Worm (Caenorhabditis elegans) whole organism, L4 larva: ENCODE measurements around the gene flp-3.
"Not testable (repeated sequence)": the region's sequence is repeated elsewhere in the genome, so short reads cannot be mapped to it uniquely, and the experiment has no call there.

Source experiments
- F37D6.2 ChIP-seq: sonication (generic microtip); optimal IDR thresholded peaks from 2 replicates; lab custom pipeline; 2016; ENCODE audit warnings: mild to moderate bottlenecking, missing genetic modification characterization, missing compliant biosample characterization
- F44E2.7 ChIP-seq: fragments of 200-800 bp; sonication (Bioruptor generic); IDR thresholded peaks from 2 replicates; pipeline ENCODE4 v2.1.2; 2022; ENCODE audit warnings: missing genetic modification characterization, missing compliant biosample characterization
- T20F7.1 ChIP-seq: fragments of 200-800 bp; sonication (Bioruptor generic); optimal IDR thresholded peaks from 2 replicates; lab custom pipeline; 2018; ENCODE audit warnings: mild to moderate bottlenecking, missing genetic modification characterization, missing compliant biosample characterization
- Y48G9A.11 ChIP-seq: fragments of 200-800 bp; sonication (Bioruptor generic); IDR thresholded peaks from 2 replicates; pipeline ENCODE4 v1.3.6; 2022; ENCODE audit warnings: missing genetic modification reagents, missing genetic modification characterization, missing compliant biosample characterization
- Y5F2A.4 ChIP-seq: fragments of 200-800 bp; sonication (Bioruptor generic); optimal IDR thresholded peaks from 2 replicates; lab custom pipeline; 2018; ENCODE audit warnings: mild to moderate bottlenecking, missing genetic modification characterization, missing compliant biosample characterization
- ZK337.2 ChIP-seq: fragments of 200-800 bp; sonication (Bioruptor generic); IDR thresholded peaks from 2 replicates; pipeline ENCODE4 v1.3.6; 2022; ENCODE audit warnings: missing genetic modification reagents, missing genetic modification characterization, missing compliant biosample characterization
- aha-1 ChIP-seq: fragments of 150-350 bp; peaks from one replicate; lab custom pipeline; 2014; ENCODE audit warnings: missing biosample characterization, missing genetic modification characterization
- arid-1 ChIP-seq: fragments of 200-800 bp; sonication (Bioruptor generic); conservative IDR thresholded peaks from 2 replicates; pipeline ENCODE4 v1.3.6; 2022; ENCODE audit warnings: missing genetic modification reagents, missing genetic modification characterization, missing compliant biosample characterization
- ceh-20 ChIP-seq: fragments of 200-800 bp; sonication (Bioruptor generic); IDR thresholded peaks from 2 replicates; pipeline ENCODE4 v1.3.6; 2022; ENCODE audit warnings: missing genetic modification reagents, missing genetic modification characterization, missing compliant biosample characterization
- daf-16 ChIP-seq, 3 experiments: sonication (generic microtip); optimal IDR thresholded peaks; 2 replicates each; lab custom pipeline; 2016 to 2017; ENCODE audit warnings: missing genetic modification characterization in 3 of 3, missing genetic modification reagents in 3 of 3, mild to moderate bottlenecking in 2 of 3, missing compliant biosample characterization in 2 of 3, missing biosample characterization in 1 of 3, moderate library complexity in 1 of 3
- dmd-9 ChIP-seq: fragments of 200-800 bp; sonication (Bioruptor generic); IDR thresholded peaks from 2 replicates; pipeline ENCODE4 v1.3.6; 2022; ENCODE audit warnings: missing genetic modification reagents, missing genetic modification characterization, missing compliant biosample characterization
- duxl-1 ChIP-seq: sonication (generic microtip); optimal IDR thresholded peaks from 2 replicates; lab custom pipeline; 2016; ENCODE audit warnings: mild to moderate bottlenecking, missing genetic modification characterization, moderate library complexity, missing compliant biosample characterization; ENCODE audit not compliant: poor library complexity
- dve-1 ChIP-seq: sonication (generic microtip); optimal IDR thresholded peaks from 2 replicates; lab custom pipeline; 2017; ENCODE audit warnings: antibody characterized with exemption, mild to moderate bottlenecking, missing genetic modification characterization, missing compliant biosample characterization; ENCODE audit not compliant: insufficient read depth
- egl-43 ChIP-seq: fragments of 200-800 bp; sonication (Bioruptor generic); IDR thresholded peaks from 2 replicates; pipeline ENCODE4 v1.3.6; 2022; ENCODE audit warnings: missing genetic modification reagents, missing genetic modification characterization, missing compliant biosample characterization
- gei-8 ChIP-seq: fragments of 200-800 bp; sonication (Bioruptor generic); optimal IDR thresholded peaks from 2 replicates; lab custom pipeline; 2018; ENCODE audit warnings: mild to moderate bottlenecking, missing genetic modification characterization, missing compliant biosample characterization
- hlh-11 ChIP-seq: fragments of 200-800 bp; sonication (Bioruptor generic); optimal IDR thresholded peaks from 2 replicates; lab custom pipeline; 2018; ENCODE audit warnings: mild to moderate bottlenecking, missing genetic modification characterization, missing compliant biosample characterization
- hmg-1.1 ChIP-seq: fragments of 200-800 bp; sonication (Bioruptor generic); IDR thresholded peaks from 2 replicates; pipeline ENCODE4 v1.3.6; 2022; ENCODE audit warnings: missing genetic modification reagents, missing genetic modification characterization, missing compliant biosample characterization
- lin-1 ChIP-seq: fragments of 200-800 bp; sonication (Bioruptor generic); IDR thresholded peaks from 2 replicates; pipeline ENCODE4 v1.3.6; 2022; ENCODE audit warnings: missing genetic modification reagents, missing genetic modification characterization, missing compliant biosample characterization
- lin-13 ChIP-seq: fragments of 150-350 bp; optimal IDR thresholded peaks from 2 replicates; lab custom pipeline; 2014; ENCODE audit warnings: missing biosample characterization, missing genetic modification reagents, missing genetic modification characterization
- lin-29 ChIP-seq: fragments of 200-800 bp; sonication (Bioruptor generic); IDR thresholded peaks from 2 replicates; pipeline ENCODE4 v1.3.6; 2022; ENCODE audit warnings: missing genetic modification reagents, missing genetic modification characterization, missing compliant biosample characterization
- lir-3 ChIP-seq: sonication (generic microtip); optimal IDR thresholded peaks from 2 replicates; lab custom pipeline; 2016; ENCODE audit warnings: mild to moderate bottlenecking, missing genetic modification characterization, missing compliant biosample characterization
- madf-9 ChIP-seq: fragments of 200-800 bp; sonication (Bioruptor generic); conservative IDR thresholded peaks from 2 replicates; pipeline ENCODE4 v1.3.6; 2022; ENCODE audit warnings: missing genetic modification reagents, missing genetic modification characterization, missing compliant biosample characterization
- mep-1 ChIP-seq: fragments of 150-350 bp; sonication (generic microtip); optimal IDR thresholded peaks from 3 replicates; lab custom pipeline; 2014; ENCODE audit warnings: missing biosample characterization, missing genetic modification characterization
- mes-2 ChIP-seq: sonication (generic microtip); optimal IDR thresholded peaks from 2 replicates; lab custom pipeline; 2016; ENCODE audit warnings: missing genotype, mild to moderate bottlenecking, missing genetic modification characterization, missing compliant biosample characterization; ENCODE audit not compliant: poor library complexity, severe bottlenecking
- mxl-2 ChIP-seq: fragments of 200-800 bp; sonication (Bioruptor generic); conservative IDR thresholded peaks from 2 replicates; pipeline ENCODE4 v1.3.6; 2022; ENCODE audit warnings: missing genetic modification reagents, missing genetic modification characterization, missing compliant biosample characterization
- mxl-3 ChIP-seq: fragments of 200-800 bp; sonication (Bioruptor generic); optimal IDR thresholded peaks from 2 replicates; lab custom pipeline; 2018; ENCODE audit warnings: mild to moderate bottlenecking, missing genetic modification characterization, missing compliant biosample characterization
- nhr-10 ChIP-seq: fragments of 150-350 bp; optimal IDR thresholded peaks from 2 replicates; lab custom pipeline; 2014; ENCODE audit warnings: missing biosample characterization, missing genetic modification characterization
- nhr-102 ChIP-seq: sonication (generic microtip); optimal IDR thresholded peaks from 2 replicates; lab custom pipeline; 2016; ENCODE audit warnings: mild to moderate bottlenecking, missing genetic modification characterization, moderate library complexity, missing compliant biosample characterization
- nhr-111 ChIP-seq: fragments of 200-800 bp; sonication (Bioruptor generic); optimal IDR thresholded peaks from 2 replicates; lab custom pipeline; 2018; ENCODE audit warnings: mild to moderate bottlenecking, missing genetic modification characterization, missing compliant biosample characterization
- nhr-28 ChIP-seq: fragments of 150-350 bp; optimal IDR thresholded peaks from 2 replicates; lab custom pipeline; 2014; ENCODE audit warnings: missing biosample characterization, missing genetic modification characterization
- nhr-42 ChIP-seq: fragments of 200-800 bp; sonication (Bioruptor generic); IDR thresholded peaks from 2 replicates; pipeline ENCODE4 v1.3.6; 2022; ENCODE audit warnings: missing genetic modification characterization, missing compliant biosample characterization
- nhr-48 ChIP-seq: sonication (generic microtip); optimal IDR thresholded peaks from 2 replicates; lab custom pipeline; 2016; ENCODE audit warnings: mild to moderate bottlenecking, missing genetic modification characterization, missing compliant biosample characterization
- sdz-12 ChIP-seq: fragments of 200-800 bp; sonication (Bioruptor generic); optimal IDR thresholded peaks from 2 replicates; lab custom pipeline; 2018; ENCODE audit warnings: mild to moderate bottlenecking, missing genetic modification characterization, missing compliant biosample characterization
- snpc-1.2 ChIP-seq: fragments of 200-800 bp; sonication (Bioruptor generic); IDR thresholded peaks from 2 replicates; pipeline ENCODE4 v1.3.6; 2022; ENCODE audit warnings: missing genetic modification reagents, missing genetic modification characterization, missing compliant biosample characterization
- spr-1 ChIP-seq: sonication (generic microtip); optimal IDR thresholded peaks from 2 replicates; lab custom pipeline; 2016; ENCODE audit warnings: mild to moderate bottlenecking, missing genetic modification characterization, missing compliant biosample characterization
- tag-97 ChIP-seq: fragments of 200-800 bp; sonication (Bioruptor generic); IDR thresholded peaks from 2 replicates; pipeline ENCODE4 v1.3.6; 2022; ENCODE audit warnings: missing genetic modification characterization, missing compliant biosample characterization
- tra-1 ChIP-seq: fragments of 200-800 bp; sonication (Bioruptor generic); IDR thresholded peaks from 2 replicates; pipeline ENCODE4 v1.3.6; 2022; ENCODE audit warnings: missing genetic modification reagents, missing genetic modification characterization, missing compliant biosample characterization
- unc-62 ChIP-seq, 3 experiments: fragments of 150-350 bp in 1 of 3; sonication (generic microtip); optimal IDR thresholded peaks in 2 of 3; peaks in 1 of 3; 1 replicate in 1 of 3; 2 replicates in 2 of 3; lab custom pipeline; 2014 to 2017; ENCODE audit warnings: missing biosample characterization in 3 of 3, missing genetic modification characterization in 3 of 3, missing genetic modification reagents in 3 of 3, missing genotype in 1 of 3
- zfp-3 ChIP-seq: fragments of 200-800 bp; sonication (Bioruptor generic); conservative IDR thresholded peaks from 2 replicates; pipeline ENCODE4 v1.3.6; 2022; ENCODE audit warnings: missing genetic modification reagents, missing genetic modification characterization, missing compliant biosample characterization
- zip-2 ChIP-seq: fragments of 150-350 bp; optimal IDR thresholded peaks from 2 replicates; lab custom pipeline; 2014; ENCODE audit warnings: missing biosample characterization, missing genetic modification characterization
- ztf-11 ChIP-seq: fragments of 150-350 bp; optimal IDR thresholded peaks from 2 replicates; lab custom pipeline; 2014; ENCODE audit warnings: missing biosample characterization, missing genetic modification characterization
- ztf-7 ChIP-seq: fragments of 150-350 bp; optimal IDR thresholded peaks from 2 replicates; lab custom pipeline; 2014; ENCODE audit warnings: missing biosample characterization, missing genetic modification characterization

Gene flp-3

ce11 chrX:10138494-10138893 lies 45.7 kb upstream of the flp-3 start, which contains the start of gene moc-1:
moc-1 (minus strand) TSS chrX:10138620.
- TF ChIP-seq hmg-1.1 (GFP tag; lab: Robert Waterston, UW) (no peak), ztf-11 (tag; lab: Kevin White, UChicago) (no peak), Y48G9A.11 (GFP tag; lab: Robert Waterston, UW) (no peak), ztf-7 (tag; lab: Kevin White, UChicago) (no peak), gei-8 (GFP tag; lab: Kevin White, UChicago) (no peak), daf-16 (GFP tag; optimal IDR thresholded peaks at IDR 0.05; lab: Kevin White, UChicago) (no peak), daf-16 (tag; optimal IDR thresholded peaks at IDR 0.05; lab: Kevin White, UChicago) (peak; percentile 19), zip-2 (tag; lab: Kevin White, UChicago) (no peak), nhr-10 (tag; lab: Kevin White, UChicago) (no peak), tag-97 (GFP tag; lab: Robert Waterston, UW) (no peak), unc-62 (GFP tag; optimal IDR thresholded peaks at IDR 0.05 in 1 of 2; lab: Kevin White, UChicago) (peak in 1 of 2 experiments; percentile 94), unc-62 (tag; optimal IDR thresholded peaks at IDR 0.05; lab: Kevin White, UChicago) (no peak), lin-13 (no peak)
- TF ChIP-seq, all 104 proteins: peak for 2

ce11 chrX:10133082-10133481 lies 40.3 kb upstream of the flp-3 start, which contains the start of gene unc-58:
unc-58 (minus strand) TSS chrX:10133182.
- TF ChIP-seq ceh-20 (GFP tag; lab: Robert Waterston, UW) (0 out of 2 replicates have a peak, but pooled peaks have one; percentile 2), daf-16 (GFP tag; optimal IDR thresholded peaks at IDR 0.05; lab: Kevin White, UChicago) (no peak), daf-16 (tag; optimal IDR thresholded peaks at IDR 0.05; lab: Kevin White, UChicago) (no peak)

DNA sequence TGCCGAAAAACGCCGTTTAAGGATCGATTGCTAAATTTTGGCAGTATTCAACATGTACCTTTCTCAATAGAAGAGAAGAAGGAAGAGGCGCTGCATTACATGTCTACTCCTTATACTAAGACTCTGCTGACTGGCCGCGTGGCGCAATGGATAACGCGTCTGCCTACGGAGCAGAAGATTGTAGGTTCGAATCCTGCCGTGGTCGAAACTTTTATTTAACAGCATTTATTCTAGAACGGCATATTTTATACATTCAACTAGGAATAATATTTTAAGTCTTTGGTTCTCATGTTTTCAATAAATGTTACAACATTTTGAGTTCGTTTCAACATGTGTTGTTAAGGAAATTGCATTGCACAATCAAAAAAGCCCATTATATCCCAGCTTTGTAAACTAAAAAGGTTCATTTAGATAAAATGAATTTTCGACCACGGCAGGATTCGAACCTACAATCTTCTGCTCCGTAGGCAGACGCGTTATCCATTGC lies 39.8 kb upstream of the flp-3 start:
- peak; percentile 32 for TF ChIP-seq nhr-28 (tag; lab: Kevin White, UChicago)
- TF ChIP-seq snpc-1.2 (GFP tag; lab: Robert Waterston, UW) = peak; percentile 91
- TF ChIP-seq F44E2.7 (GFP tag; lab: Robert Waterston, UW) = peak; percentile 76; the same call in 1 of the 2 replicates
- TF ChIP-seq zfp-3 (GFP tag; lab: Robert Waterston, UW) = peak; percentile 68; the same call in 1 of the 2 replicates
- peak; percentile 44 for TF ChIP-seq lir-3 (tag; lab: Kevin White, UChicago)
- peak; percentile 45; the same call in 1 of the 2 replicates for TF ChIP-seq ZK337.2 (GFP tag; lab: Robert Waterston, UW)
- TF ChIP-seq arid-1 (GFP tag; lab: Robert Waterston, UW) = peak; percentile 49; the same call in 1 of the 2 replicates
- TF ChIP-seq nhr-42 = peak; percentile 73; the same call in 1 of the 2 replicates
- peak; percentile 66 for TF ChIP-seq T20F7.1 (GFP tag; lab: Kevin White, UChicago)
- 0 out of 2 replicates have a peak, but pooled peaks have one; percentile 29 for TF ChIP-seq lin-29
- TF ChIP-seq ceh-20 (GFP tag; lab: Robert Waterston, UW) = peak; percentile 58; the same call in 1 of the 2 replicates
- TF ChIP-seq duxl-1 = peak; percentile 60
- TF ChIP-seq mxl-2 (GFP tag; lab: Robert Waterston, UW) = peak; percentile 55; the same call in 1 of the 2 replicates
- TF ChIP-seq nhr-111 (GFP tag; lab: Kevin White, UChicago) = peak; percentile 20
- TF ChIP-seq dmd-9 (GFP tag; lab: Robert Waterston, UW) = 0 out of 2 replicates have a peak, but pooled peaks have one; percentile 49
- TF ChIP-seq dve-1 (tag; lab: Kevin White, UChicago) = peak; percentile 71
- TF ChIP-seq lin-1 = peak; percentile 60; the same call in 1 of the 2 replicates
- TF ChIP-seq aha-1 (tag; lab: Kevin White, UChicago) = peak; percentile 97
- TF ChIP-seq mes-2 (tag; lab: Kevin White, UChicago) = peak; percentile 77
- TF ChIP-seq nhr-48 = peak; percentile 54
- TF ChIP-seq hlh-11 (tag; lab: Kevin White, UChicago) = peak; percentile 50
- peak; percentile 22 for TF ChIP-seq lin-13
- TF ChIP-seq spr-1 (tag; lab: Kevin White, UChicago) = peak; percentile 47
- peak in 1 of 2 experiments; percentile 87 for TF ChIP-seq unc-62 (GFP tag; optimal IDR thresholded peaks at IDR 0.05 in 1 of 2; lab: Kevin White, UChicago)
- TF ChIP-seq unc-62 (tag; optimal IDR thresholded peaks at IDR 0.05; lab: Kevin White, UChicago) = not testable (repeated sequence)
- TF ChIP-seq gei-8 (GFP tag; lab: Kevin White, UChicago) = peak; percentile 49
- TF ChIP-seq madf-9 = peak; percentile 37; the same call in 1 of the 2 replicates
- peak; percentile 45 for TF ChIP-seq Y5F2A.4
- peak; percentile 16 for TF ChIP-seq F37D6.2
- peak; percentile 63 for TF ChIP-seq nhr-102 (tag; lab: Kevin White, UChicago)
- TF ChIP-seq egl-43 (GFP tag; lab: Robert Waterston, UW) = peak; percentile 90
- TF ChIP-seq mep-1 = peak; percentile 80
- peak; percentile 32 for TF ChIP-seq sdz-12 (GFP tag; lab: Kevin White, UChicago)
- peak; percentile 78 for TF ChIP-seq tra-1
- TF ChIP-seq mxl-3 (GFP tag; lab: Kevin White, UChicago) = peak; percentile 45
